Worm (Caenorhabditis elegans) whole organism, early embryonic: ENCODE results near the gene F35H10.6.

Source experiments
- F13C5.2 ChIP-seq: sonication (generic microtip); optimal IDR thresholded peaks from 2 replicates; lab custom pipeline; 2017; ENCODE audit warnings: mild to moderate bottlenecking, missing genetic modification characterization, inconsistent platforms, missing compliant biosample characterization
- aly-1 ChIP-seq: sonication (generic microtip); optimal IDR thresholded peaks from 2 replicates; lab custom pipeline; 2016; ENCODE audit warnings: missing genetic modification characterization, missing compliant biosample characterization
- ama-1 ChIP-seq: fragments of 150-350 bp; optimal IDR thresholded peaks from 2 replicates; lab custom pipeline; 2014
- ceh-13 ChIP-seq: fragments of 200-800 bp; sonication (Bioruptor generic); optimal IDR thresholded peaks from 2 replicates; lab custom pipeline; 2018; ENCODE audit warnings: mild to moderate bottlenecking, missing genetic modification characterization, missing compliant biosample characterization
- ets-7 ChIP-seq: sonication (generic microtip); optimal IDR thresholded peaks from 2 replicates; lab custom pipeline; 2016; ENCODE audit warnings: missing genotype, missing genetic modification characterization, missing compliant biosample characterization
- flt-1 ChIP-seq: fragments of 200-800 bp; sonication (Bioruptor generic); IDR thresholded peaks from 2 replicates; pipeline ENCODE4 v1.3.6; 2022; ENCODE audit warnings: missing genetic modification characterization, missing compliant biosample characterization
- hmbx-1 ChIP-seq: sonication (generic microtip); optimal IDR thresholded peaks from 2 replicates; lab custom pipeline; 2016; ENCODE audit warnings: mild to moderate bottlenecking, missing genetic modification characterization, missing compliant biosample characterization
- hnd-1 ChIP-seq: sonication (generic microtip); optimal IDR thresholded peaks from 2 replicates; lab custom pipeline; 2016; ENCODE audit warnings: missing genetic modification characterization, missing compliant biosample characterization
- pes-1 ChIP-seq: fragments of 200-800 bp; sonication (Bioruptor generic); IDR thresholded peaks from 2 replicates; pipeline ENCODE4 v1.3.6; 2022; ENCODE audit warnings: missing genetic modification reagents, missing genetic modification characterization, missing compliant biosample characterization
- sea-1 ChIP-seq: fragments of 200-800 bp; sonication (Bioruptor generic); conservative IDR thresholded peaks from 2 replicates; pipeline ENCODE4 v1.3.6; 2022; ENCODE audit warnings: missing genetic modification characterization, missing compliant biosample characterization
- tbx-11 ChIP-seq: fragments of 200-800 bp; sonication (Bioruptor generic); IDR thresholded peaks from 2 replicates; pipeline ENCODE4 v1.3.6; 2022; ENCODE audit warnings: missing genetic modification characterization, missing compliant biosample characterization

ce11 chrIV:8297192-8297591, 2.5 kb upstream of the F35H10.6 start, which contains the start of gene nprl-3:
- TF ChIP-seq hnd-1, result no peak
- TF ChIP-seq tbx-11 (GFP tag; lab: Robert Waterston, UW), result no peak
- no peak for TF ChIP-seq ama-1
- TF ChIP-seq flt-1, result no peak
- no peak for TF ChIP-seq F13C5.2 (tag; lab: Kevin White, UChicago)
- TF ChIP-seq hmbx-1, result no peak
- TF ChIP-seq pes-1, result no peak
- no peak for TF ChIP-seq ceh-13 (GFP tag; lab: Kevin White, UChicago)
- no peak for TF ChIP-seq sea-1 (GFP tag; lab: Robert Waterston, UW)
- TF ChIP-seq ets-7 (tag; lab: Kevin White, UChicago), result no peak
- no peak for TF ChIP-seq aly-1 (tag; lab: Kevin White, UChicago)
